Worm (Caenorhabditis elegans): ENCODE measurements around the gene athp-3.

Gene athp-3

DNA sequence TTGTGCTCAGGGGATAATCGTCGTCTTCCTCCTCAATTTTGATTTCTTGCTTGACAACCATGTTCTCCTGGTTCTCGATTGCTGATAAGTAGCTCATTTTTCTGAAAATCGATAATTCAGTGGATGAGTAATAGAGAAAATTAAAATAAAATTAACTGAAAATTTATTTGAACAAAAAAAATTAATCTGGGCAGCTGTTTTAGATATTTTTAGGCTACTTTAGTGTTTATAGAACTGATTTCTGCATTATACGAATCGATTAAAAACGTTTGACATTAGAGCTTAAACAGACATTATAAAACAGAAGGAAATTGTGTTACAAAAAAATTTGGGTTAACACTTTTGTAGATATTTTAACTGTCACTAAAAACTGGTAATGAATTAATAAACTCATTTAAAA, at the start of gene athp-3:
TSS of gene athp-3 (minus strand) at position 101 of the 400 bp plus-strand sequence.
- no peak for TF ChIP-seq hlh-30 (tag; optimal IDR thresholded peaks at IDR 0.05; ENCODE audit: insufficient read depth)
- no peak for TF ChIP-seq nfya-1 (tag; optimal IDR thresholded peaks at IDR 0.05)
- TF ChIP-seq nhr-11 (tag; optimal IDR thresholded peaks at IDR 0.05) = no peak
- TF ChIP-seq K09A11.1 (tag; optimal IDR thresholded peaks at IDR 0.05; ENCODE audit: insufficient read depth) = no peak
- TF ChIP-seq C08G9.2 (tag; optimal IDR thresholded peaks at IDR 0.05) = no peak
- no peak for TF ChIP-seq gmeb-2 (tag; optimal IDR thresholded peaks at IDR 0.05)
- TF ChIP-seq ets-4 (tag; optimal IDR thresholded peaks at IDR 0.05) = no peak
- no peak for TF ChIP-seq ref-2 (tag; optimal IDR thresholded peaks at IDR 0.05)
- TF ChIP-seq pat-9 (tag; optimal IDR thresholded peaks at IDR 0.05) = no peak
- TF ChIP-seq npax-4 (tag; optimal IDR thresholded peaks at IDR 0.05) = no peak
- TF ChIP-seq dve-1 (tag; optimal IDR thresholded peaks at IDR 0.05) = no peak
- TF ChIP-seq C38D4.7 (GFP tag; optimal IDR thresholded peaks at IDR 0.05) = no peak
- no peak for TF ChIP-seq unc-55 (GFP tag; optimal IDR thresholded peaks at IDR 0.05)
- no peak for TF ChIP-seq F13H6.1 (tag; optimal IDR thresholded peaks at IDR 0.05)

DNA sequence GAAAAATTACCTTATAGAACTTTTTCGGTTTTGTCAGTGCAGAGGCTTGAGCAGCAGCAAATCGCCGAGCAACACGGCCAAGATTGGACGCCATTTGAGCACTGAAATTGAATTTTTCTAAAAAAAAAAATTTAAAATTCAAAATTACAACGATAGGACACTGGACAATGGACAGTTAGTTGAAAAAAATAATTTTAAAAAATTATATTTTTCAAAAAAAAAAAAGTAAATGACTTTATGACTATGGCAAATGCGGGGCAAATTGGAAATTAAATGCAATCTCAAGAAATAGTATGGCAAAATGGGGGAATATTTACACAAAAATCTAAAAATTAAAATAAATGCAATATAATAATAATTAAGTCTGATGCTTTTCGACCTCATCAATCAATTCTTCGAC, 48.0 kb upstream of the athp-3 start, which contains the start of gene Y116A8C.27:
TSS of gene Y116A8C.27 (minus strand) at position 101 of the 400 bp plus-strand sequence.
- no peak for TF ChIP-seq mec-3 (tag; optimal IDR thresholded peaks at IDR 0.05; ENCODE audit: borderline replicate concordance)

DNA sequence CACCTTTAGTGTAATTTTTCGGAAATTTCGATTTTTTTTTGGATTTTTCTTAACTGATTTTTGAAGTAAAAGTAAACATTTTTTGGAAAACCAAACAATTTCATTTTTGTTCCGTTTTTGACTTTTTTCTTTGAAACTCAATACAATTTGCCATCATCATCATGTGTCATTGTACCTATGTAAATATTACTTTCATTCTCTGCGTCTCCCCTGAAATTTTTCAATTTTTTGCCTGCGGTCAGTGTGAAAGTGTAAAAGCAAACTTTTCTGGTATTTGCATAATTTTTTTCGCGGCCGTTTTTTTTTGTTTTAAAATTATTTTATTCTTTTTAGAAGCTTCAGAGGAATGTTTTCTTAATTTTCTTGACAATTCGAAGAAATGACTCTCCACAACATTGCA, 45.5 kb upstream of the athp-3 start, which contains the start of gene Y116A8C.29:
TSS of gene Y116A8C.29 (plus strand) at position 328 of the 400 bp plus-strand sequence.
- TF ChIP-seq ref-2 (tag; optimal IDR thresholded peaks at IDR 0.05) (no peak), K02D7.2 (tag; optimal IDR thresholded peaks at IDR 0.05) (no peak)

DNA sequence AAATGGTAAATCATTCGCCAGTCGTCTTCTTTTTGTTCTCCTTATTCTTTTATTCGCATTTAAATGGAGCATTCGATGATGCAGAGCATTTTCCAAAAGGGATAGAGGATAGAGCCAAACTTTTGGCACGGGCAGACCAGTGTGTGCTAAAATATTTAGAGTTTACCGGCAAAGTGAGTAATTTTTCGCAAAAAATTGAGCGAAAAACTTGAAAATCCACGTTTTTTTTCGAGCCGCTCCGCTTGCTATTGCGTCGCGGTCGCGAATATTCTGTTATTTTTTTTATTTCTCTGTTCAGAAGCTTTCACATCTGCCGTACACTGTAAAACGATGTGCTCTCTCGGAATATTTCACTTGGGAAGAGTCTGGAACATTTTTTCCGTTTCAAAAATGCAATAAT, 40.7 kb upstream of the athp-3 start, which contains the start of gene Y116A8C.43:
TSS of gene Y116A8C.43 (plus strand) at position 3 of the 400 bp plus-strand sequence.
- TF ChIP-seq pha-4 (tag; optimal IDR thresholded peaks at IDR 0.05) = no peak

DNA sequence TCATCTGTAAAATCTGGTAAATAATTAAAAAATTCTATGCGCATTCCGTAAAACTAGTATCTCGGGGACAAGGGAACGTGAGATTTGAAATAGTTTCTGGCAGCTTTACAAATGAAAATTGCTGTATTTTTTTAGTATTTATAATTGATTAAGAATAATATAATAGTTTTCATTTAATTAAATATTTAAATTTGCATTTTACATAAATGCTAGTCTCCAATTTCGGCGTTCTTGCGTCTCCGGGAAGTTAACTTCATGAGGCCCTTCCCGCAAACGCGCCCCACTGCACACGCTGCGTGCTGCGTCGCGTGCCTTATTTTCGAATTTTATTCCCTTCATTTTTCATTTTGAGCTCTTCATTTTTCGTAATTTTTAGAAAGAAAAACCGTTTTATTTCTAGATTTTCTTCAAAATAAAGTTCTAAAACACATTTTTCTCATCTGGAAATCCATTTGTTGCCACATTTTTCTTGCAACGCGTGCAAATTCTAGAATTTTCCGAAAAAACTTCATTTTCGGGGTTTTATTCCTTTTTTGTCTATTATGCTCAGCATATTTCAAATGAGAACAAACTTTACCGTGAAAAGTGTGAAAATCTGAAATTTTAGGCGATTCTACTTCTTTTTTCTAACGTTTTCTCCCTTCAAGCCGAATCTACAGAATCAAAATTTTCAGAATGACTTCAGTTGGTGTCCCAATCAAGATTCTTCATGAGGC, 39.4 kb upstream of the athp-3 start, which contains the start of the genes snx-13 and snr-1:
TSS of gene snx-13 (minus strand) at position 55 of the 716 bp plus-strand sequence.
TSS of gene snr-1 (plus strand) at position 666 of the 716 bp plus-strand sequence.
- TF ChIP-seq pag-3 (tag; optimal IDR thresholded peaks at IDR 0.05; ENCODE audit: borderline replicate concordance) (peak; percentile 88), syd-9 (tag; optimal IDR thresholded peaks at IDR 0.05) (peak; percentile 66), zip-5 (tag; optimal IDR thresholded peaks at IDR 0.05) (peak; percentile 99), che-1 (tag; optimal IDR thresholded peaks at IDR 0.05) (peak; percentile 83), lin-11 (tag; optimal IDR thresholded peaks at IDR 0.05) (peak; percentile 80), tbx-2 (tag; optimal IDR thresholded peaks at IDR 0.05) (peak; percentile 99), unc-55 (GFP tag; optimal IDR thresholded peaks at IDR 0.05) (no peak), ceh-31 (tag; optimal IDR thresholded peaks at IDR 0.05) (peak; percentile 99), ztf-16 (tag; optimal IDR thresholded peaks at IDR 0.05) (peak; percentile 96), unc-42 (tag; optimal IDR thresholded peaks at IDR 0.05) (peak; percentile 80), ceh-19 (GFP tag; optimal IDR thresholded peaks at IDR 0.05) (peak; percentile 94), ref-2 (tag; optimal IDR thresholded peaks at IDR 0.05) (peak; percentile 98), ceh-6 (GFP tag; optimal IDR thresholded peaks at IDR 0.05) (peak; percentile 48), T23F11.4 (GFP tag; optimal IDR thresholded peaks at IDR 0.05) (peak; percentile 83), K09A11.1 (tag; optimal IDR thresholded peaks at IDR 0.05; ENCODE audit: insufficient read depth) (no peak), elt-2 (tag; optimal IDR thresholded peaks at IDR 0.05) (peak; percentile 99), ceh-14 (tag; optimal IDR thresholded peaks at IDR 0.05) (peak; percentile 98), ceh-22 (tag; optimal IDR thresholded peaks at IDR 0.05) (no peak), ceh-2 (tag; optimal IDR thresholded peaks at IDR 0.05) (peak; percentile 95), nfya-1 (tag; optimal IDR thresholded peaks at IDR 0.05) (peak; percentile 47), dve-1 (tag; optimal IDR thresholded peaks at IDR 0.05) (no peak), eyg-1 (tag; optimal IDR thresholded peaks at IDR 0.05) (peak; percentile 78), elt-4 (tag; optimal IDR thresholded peaks at IDR 0.05) (no peak), madf-2 (tag; optimal IDR thresholded peaks at IDR 0.05) (peak; percentile 76), pat-9 (tag; optimal IDR thresholded peaks at IDR 0.05) (peak; percentile 79), C38D4.7 (GFP tag; optimal IDR thresholded peaks at IDR 0.05) (peak; percentile 87), ceh-24 (tag; optimal IDR thresholded peaks at IDR 0.05) (peak; percentile 85), C08G9.2 (tag; optimal IDR thresholded peaks at IDR 0.05) (peak; percentile 94), ceh-34 (tag; optimal IDR thresholded peaks at IDR 0.05) (peak; percentile 95), nhr-11 (tag; optimal IDR thresholded peaks at IDR 0.05) (no peak), pqm-1 (tag; optimal IDR thresholded peaks at IDR 0.05) (peak; percentile 89), fkh-10 (GFP tag; optimal IDR thresholded peaks at IDR 0.05) (no peak), sdc-2 (tag; optimal IDR thresholded peaks at IDR 0.05) (peak; percentile 68)

Measured in whole organism, late embryonic.